Worm (Caenorhabditis elegans): ENCODE results near the gene lea-1.

DNA sequence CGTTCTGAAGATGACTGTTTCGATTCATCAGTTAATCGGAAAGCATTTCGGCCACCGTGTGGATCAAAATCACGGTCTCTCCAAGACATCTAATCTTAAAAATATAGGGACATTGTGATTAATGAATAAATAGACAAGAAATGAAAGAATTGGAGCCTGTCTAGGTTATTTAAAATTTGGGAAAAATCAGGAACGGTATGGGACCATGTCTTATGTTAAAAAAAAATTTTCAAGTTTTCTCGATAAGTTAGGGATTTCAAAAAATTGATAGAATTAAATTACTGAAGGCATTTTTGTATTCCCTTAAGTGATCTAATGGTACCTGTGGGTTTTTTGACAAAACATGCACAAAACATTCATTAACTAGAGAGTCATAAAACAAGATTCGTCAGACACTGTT is 35.6 kb upstream of the lea-1 start, which contains the start of gene unc-41:
- no peak for TF ChIP-seq flt-1 (GFP tag; IDR thresholded peaks at IDR 0.05)
- TF ChIP-seq tab-1 (GFP tag; IDR thresholded peaks at IDR 0.05): no peak
- no peak for TF ChIP-seq ztf-23 (GFP tag; IDR thresholded peaks at IDR 0.05)
- no peak for TF ChIP-seq ztf-29 (GFP tag; IDR thresholded peaks at IDR 0.05)
- no peak for TF ChIP-seq cog-1 (tag; optimal IDR thresholded peaks at IDR 0.05)
- TF ChIP-seq med-1 (GFP tag; optimal IDR thresholded peaks at IDR 0.05; ENCODE audit: insufficient read depth): no peak
- no peak for TF ChIP-seq klf-2 (GFP tag; conservative IDR thresholded peaks at IDR 0.05)
- TF ChIP-seq T22C8.4 (GFP tag; IDR thresholded peaks at IDR 0.05): no peak
- no peak for TF ChIP-seq ref-1 (GFP tag; conservative IDR thresholded peaks at IDR 0.05)

All from whole organism, midembryonic.